Worm (Caenorhabditis elegans) whole organism, young adult: Measurements from ENCODE around the gene M03A1.3.

Experiments used
- C17E4.6 ChIP-seq: fragments of 200-800 bp; sonication (Bioruptor generic); IDR thresholded peaks from 2 replicates; pipeline ENCODE4 v1.3.6; 2022; ENCODE audit warnings: missing genetic modification reagents, missing genetic modification characterization, missing compliant biosample characterization
- F52B5.7 ChIP-seq: sonication (generic microtip); optimal IDR thresholded peaks from 2 replicates; lab custom pipeline; 2016; ENCODE audit warnings: mild to moderate bottlenecking, missing genetic modification characterization, missing compliant biosample characterization
- F55B11.4 ChIP-seq: sonication (generic microtip); optimal IDR thresholded peaks from 2 replicates; lab custom pipeline; 2016; ENCODE audit warnings: missing compliant biosample characterization, missing genetic modification characterization, borderline replicate concordance; ENCODE audit not compliant: insufficient read depth
- K12H6.12 ChIP-seq: fragments of 200-800 bp; sonication (Bioruptor generic); optimal IDR thresholded peaks from 2 replicates; lab custom pipeline; 2018; ENCODE audit warnings: mild to moderate bottlenecking, missing genetic modification characterization, missing compliant biosample characterization
- T07F8.4 ChIP-seq: sonication (generic microtip); optimal IDR thresholded peaks from 2 replicates; lab custom pipeline; 2016; ENCODE audit warnings: mild to moderate bottlenecking, missing genetic modification characterization, moderate library complexity, missing compliant biosample characterization
- Y56A3A.18 ChIP-seq: fragments of 200-800 bp; sonication (Bioruptor generic); IDR thresholded peaks from 2 replicates; pipeline ENCODE4 v1.3.6; 2022; ENCODE audit warnings: missing genetic modification reagents, missing genetic modification characterization, missing compliant biosample characterization
- akir-1 ChIP-seq: fragments of 200-800 bp; sonication (Bioruptor generic); optimal IDR thresholded peaks from 2 replicates; lab custom pipeline; 2018; ENCODE audit warnings: mild to moderate bottlenecking, missing genetic modification characterization, moderate library complexity, missing compliant biosample characterization
- aptf-2 ChIP-seq: fragments of 200-800 bp; sonication (Bioruptor generic); conservative IDR thresholded peaks from 2 replicates; pipeline ENCODE4 v1.3.6; 2022; ENCODE audit warnings: missing genetic modification reagents, missing genetic modification characterization, missing compliant biosample characterization
- attf-5 ChIP-seq: fragments of 200-800 bp; sonication (Bioruptor generic); optimal IDR thresholded peaks from 2 replicates; lab custom pipeline; 2018; ENCODE audit warnings: mild to moderate bottlenecking, missing genetic modification characterization, missing compliant biosample characterization
- attf-6 ChIP-seq: fragments of 200-800 bp; sonication (Bioruptor generic); IDR thresholded peaks from 2 replicates; pipeline ENCODE4 v1.3.6; 2022; ENCODE audit warnings: missing genetic modification reagents, missing genetic modification characterization, missing compliant biosample characterization
- bed-2 ChIP-seq: fragments of 200-800 bp; sonication (Bioruptor generic); IDR thresholded peaks from 2 replicates; pipeline ENCODE4 v1.3.6; 2022; ENCODE audit warnings: missing genetic modification reagents, missing genetic modification characterization, missing compliant biosample characterization
- cebp-1 ChIP-seq, 2 experiments: fragments of 200-800 bp in 1 of 2; sonication (Bioruptor generic) in 1 of 2; sonication (generic microtip) in 1 of 2; IDR thresholded peaks in 1 of 2; optimal IDR thresholded peaks in 1 of 2; 2 replicates each; pipeline versions ENCODE4 v1.3.6 to Lab custom; 2017 to 2022; ENCODE audit warnings: missing compliant biosample characterization in 2 of 2, missing genetic modification characterization in 2 of 2, mild to moderate bottlenecking in 1 of 2, missing genetic modification reagents in 1 of 2, moderate library complexity in 1 of 2
- cebp-2 ChIP-seq: fragments of 200-800 bp; sonication (Bioruptor generic); IDR thresholded peaks from 2 replicates; pipeline ENCODE4 v1.3.6; 2022; ENCODE audit warnings: missing genetic modification characterization, missing compliant biosample characterization
- ceh-100 ChIP-seq: fragments of 200-800 bp; sonication (Bioruptor generic); IDR thresholded peaks from 2 replicates; pipeline ENCODE4 v1.3.6; 2022; ENCODE audit warnings: missing genetic modification reagents, missing genetic modification characterization, missing compliant biosample characterization
- ceh-40 ChIP-seq: fragments of 200-800 bp; sonication (Bioruptor generic); IDR thresholded peaks from 2 replicates; pipeline ENCODE4 v1.3.6; 2022; ENCODE audit warnings: missing genetic modification characterization, missing compliant biosample characterization
- ceh-91 ChIP-seq: fragments of 200-800 bp; sonication (Bioruptor generic); IDR thresholded peaks from 2 replicates; pipeline ENCODE4 v1.3.6; 2022; ENCODE audit warnings: missing genetic modification reagents, missing genetic modification characterization, missing compliant biosample characterization
- dpl-1 ChIP-seq: fragments of 150-350 bp; optimal IDR thresholded peaks from 2 replicates; lab custom pipeline; 2014; ENCODE audit warnings: missing biosample characterization, missing genetic modification reagents, missing genetic modification characterization
- efl-1 ChIP-seq: fragments of 150-350 bp; optimal IDR thresholded peaks from 2 replicates; lab custom pipeline; 2014; ENCODE audit warnings: missing biosample characterization, missing genetic modification reagents, missing genetic modification characterization
- egl-18 ChIP-seq: fragments of 200-800 bp; sonication (Bioruptor generic); IDR thresholded peaks from 2 replicates; pipeline ENCODE4 v1.3.6; 2022; ENCODE audit warnings: missing genetic modification reagents, missing genetic modification characterization, missing compliant biosample characterization
- egrh-3 ChIP-seq: fragments of 200-800 bp; sonication (Bioruptor generic); IDR thresholded peaks from 2 replicates; pipeline ENCODE4 v1.3.6; 2022; ENCODE audit warnings: missing genetic modification reagents, missing genetic modification characterization, missing compliant biosample characterization
- gei-17 ChIP-seq: fragments of 200-800 bp; sonication (Bioruptor generic); optimal IDR thresholded peaks from 2 replicates; lab custom pipeline; 2018; ENCODE audit warnings: mild to moderate bottlenecking, missing genetic modification characterization, missing compliant biosample characterization
- hlh-26 ChIP-seq: fragments of 200-800 bp; sonication (Bioruptor generic); conservative IDR thresholded peaks from 2 replicates; pipeline ENCODE4 v1.3.6; 2022; ENCODE audit warnings: missing genetic modification reagents, missing genetic modification characterization, missing compliant biosample characterization
- hrde-1 ChIP-seq: sonication (generic microtip); optimal IDR thresholded peaks from 2 replicates; lab custom pipeline; 2016; ENCODE audit warnings: missing genetic modification characterization, mild to moderate bottlenecking, missing compliant biosample characterization, moderate library complexity, missing genotype, missing genetic modification reagents, borderline replicate concordance
- lin-26 ChIP-seq: fragments of 200-800 bp; sonication (Bioruptor generic); IDR thresholded peaks from 2 replicates; pipeline ENCODE4 v1.3.6; 2022; ENCODE audit warnings: missing genetic modification reagents, missing genetic modification characterization, missing compliant biosample characterization
- lin-40 ChIP-seq: sonication (generic microtip); optimal IDR thresholded peaks from 2 replicates; lab custom pipeline; 2016; ENCODE audit warnings: missing genetic modification characterization, mild to moderate bottlenecking, missing compliant biosample characterization, missing genotype, missing genetic modification reagents
- lsl-1 ChIP-seq: fragments of 200-800 bp; sonication (Bioruptor generic); optimal IDR thresholded peaks from 2 replicates; lab custom pipeline; 2018; ENCODE audit warnings: mild to moderate bottlenecking, missing genetic modification characterization, moderate library complexity, missing compliant biosample characterization
- madf-10 ChIP-seq: sonication (generic microtip); optimal IDR thresholded peaks from 2 replicates; lab custom pipeline; 2016; ENCODE audit warnings: mild to moderate bottlenecking, missing genetic modification characterization, missing compliant biosample characterization
- madf-6 ChIP-seq: fragments of 200-800 bp; sonication (Bioruptor generic); IDR thresholded peaks from 2 replicates; pipeline ENCODE4 v1.3.6; 2022; ENCODE audit warnings: missing genetic modification reagents, missing genetic modification characterization, missing compliant biosample characterization
- madf-8 ChIP-seq: fragments of 200-800 bp; sonication (Bioruptor generic); conservative IDR thresholded peaks from 2 replicates; pipeline ENCODE4 v1.3.6; 2022; ENCODE audit warnings: missing genetic modification reagents, missing genetic modification characterization, missing compliant biosample characterization
- mes-4 ChIP-seq: sonication (generic microtip); optimal IDR thresholded peaks from 2 replicates; lab custom pipeline; 2016; ENCODE audit warnings: missing genotype, missing genetic modification characterization, missing compliant biosample characterization
- mxl-1 ChIP-seq: sonication (generic microtip); optimal IDR thresholded peaks from 2 replicates; lab custom pipeline; 2016; ENCODE audit warnings: missing genetic modification characterization, missing compliant biosample characterization
- nfya-2 ChIP-seq: fragments of 200-800 bp; sonication (Bioruptor generic); IDR thresholded peaks from 2 replicates; pipeline ENCODE4 v1.3.6; 2022; ENCODE audit warnings: missing genetic modification reagents, missing genetic modification characterization, missing compliant biosample characterization
- rcor-1 ChIP-seq: fragments of 200-800 bp; sonication (Bioruptor generic); IDR thresholded peaks from 2 replicates; pipeline ENCODE4 v1.3.6; 2022; ENCODE audit warnings: missing genetic modification reagents, missing genetic modification characterization, missing compliant biosample characterization
- rec-8 ChIP-seq, 2 experiments: sonication (generic microtip); optimal IDR thresholded peaks; 2 replicates each; lab custom pipeline; 2016; ENCODE audit warnings: mild to moderate bottlenecking in 2 of 2, missing genetic modification characterization in 2 of 2, missing genetic modification reagents in 2 of 2, missing genotype in 2 of 2, missing biosample characterization in 1 of 2, missing compliant biosample characterization in 1 of 2, moderate library complexity in 1 of 2
- snpc-1.3 ChIP-seq: sonication (generic microtip); optimal IDR thresholded peaks from 2 replicates; lab custom pipeline; 2017; ENCODE audit warnings: missing genetic modification characterization, mild to moderate bottlenecking, missing compliant biosample characterization, antibody characterized with exemption, moderate library complexity, missing genotype, missing genetic modification reagents; ENCODE audit not compliant: insufficient read depth
- xnd-1 ChIP-seq: sonication (generic microtip); optimal IDR thresholded peaks from 2 replicates; lab custom pipeline; 2016; ENCODE audit warnings: missing genotype, missing genetic modification reagents, missing genetic modification characterization, missing compliant biosample characterization
- zfh-2 ChIP-seq: fragments of 200-800 bp; sonication (Bioruptor generic); conservative IDR thresholded peaks from 2 replicates; pipeline ENCODE4 v1.3.6; 2022; ENCODE audit warnings: missing genetic modification reagents, missing genetic modification characterization, missing compliant biosample characterization
- ztf-18 ChIP-seq: sonication (generic microtip); optimal IDR thresholded peaks from 2 replicates; lab custom pipeline; 2016; ENCODE audit warnings: missing genotype, mild to moderate bottlenecking, missing genetic modification characterization, missing compliant biosample characterization
- ztf-26 ChIP-seq: sonication (generic microtip); optimal IDR thresholded peaks from 2 replicates; lab custom pipeline; 2017; ENCODE audit warnings: missing genetic modification characterization, missing compliant biosample characterization

M03A1.3 gene

ce11 chrII:4518300-4518907 is 39.2 kb upstream of the M03A1.3 start, which contains the start of gene hlh-1:
hlh-1 (plus strand) TSS chrII:4518574.
- TF ChIP-seq K12H6.12 (tag; lab: Kevin White, UChicago) (peak; percentile 3), ceh-40 (GFP tag; lab: Robert Waterston, UW) (no peak), rec-8 (tag; optimal IDR thresholded peaks at IDR 0.05; lab: Kevin White, UChicago) (no peak)

- no peak for TF ChIP-seq bed-2 (GFP tag; lab: Robert Waterston, UW)
- 0 out of 2 replicates have a peak, but pooled peaks have one; percentile 4 for TF ChIP-seq zfh-2 (GFP tag; lab: Robert Waterston, UW)
- no peak for TF ChIP-seq egrh-3 (GFP tag; lab: Robert Waterston, UW)
Observed at ce11 chrII:4519976-4520594, 37.5 kb upstream of the M03A1.3 start.

ce11 chrII:4523122-4523672 is 34.4 kb upstream of the M03A1.3 start, which contains the start of the genes B0304.4 and B0304.2:
B0304.4 (minus strand) TSS chrII:4523222.
B0304.2 (plus strand) TSS chrII:4523622.
- TF ChIP-seq lsl-1 (GFP tag; lab: Kevin White, UChicago) (peak; percentile 86), rec-8 (tag; optimal IDR thresholded peaks at IDR 0.05; lab: Kevin White, UChicago) (no peak)

ce11 chrII:4525185-4525584 is 32.4 kb upstream of the M03A1.3 start:
- TF ChIP-seq efl-1 (GFP tag; lab: Kevin White, UChicago): peak; percentile 59
- no peak for TF ChIP-seq C17E4.6 (GFP tag; lab: Robert Waterston, UW)
- TF ChIP-seq mes-4 (tag; lab: Kevin White, UChicago): no peak
- 0 out of 2 replicates have a peak, but pooled peaks have one; percentile 11 for TF ChIP-seq ceh-91 (GFP tag; lab: Robert Waterston, UW)
- TF ChIP-seq F55B11.4 (tag; lab: Kevin White, UChicago): no peak
- no peak for TF ChIP-seq gei-17 (GFP tag; lab: Kevin White, UChicago)
- TF ChIP-seq aptf-2: no peak
- no peak for TF ChIP-seq cebp-2
- TF ChIP-seq madf-6 (GFP tag; lab: Robert Waterston, UW): peak; percentile 81
- TF ChIP-seq lin-26 (GFP tag; lab: Robert Waterston, UW): no peak
- TF ChIP-seq akir-1 (GFP tag; lab: Kevin White, UChicago): no peak
- no peak for TF ChIP-seq ceh-100 (GFP tag; lab: Robert Waterston, UW)
- no peak for TF ChIP-seq attf-6
- TF ChIP-seq xnd-1 (tag; lab: Kevin White, UChicago): peak; percentile 41
- TF ChIP-seq lin-40 (tag; lab: Kevin White, UChicago): no peak
- TF ChIP-seq Y56A3A.18: no peak
- TF ChIP-seq madf-10 (tag; lab: Kevin White, UChicago): no peak
- no peak for TF ChIP-seq rcor-1
- peak; percentile 62 for TF ChIP-seq madf-8 (GFP tag; lab: Robert Waterston, UW)
- TF ChIP-seq dpl-1: no peak

- no peak for TF ChIP-seq hrde-1 (tag; lab: Kevin White, UChicago)
- TF ChIP-seq T07F8.4: no peak
- no peak for TF ChIP-seq Y56A3A.18
- no peak for TF ChIP-seq snpc-1.3 (tag; lab: Kevin White, UChicago)
- TF ChIP-seq F52B5.7 (tag; lab: Kevin White, UChicago): no peak
- TF ChIP-seq mxl-1 (tag; lab: Kevin White, UChicago): no peak
- TF ChIP-seq nfya-2 (GFP tag; lab: Robert Waterston, UW): no peak
- TF ChIP-seq attf-5 (GFP tag; lab: Kevin White, UChicago): no peak
- no peak for TF ChIP-seq egl-18 (GFP tag; lab: Robert Waterston, UW)
- TF ChIP-seq ztf-18 (tag; lab: Kevin White, UChicago): no peak
- no peak for TF ChIP-seq cebp-1 (GFP tag; IDR thresholded peaks at IDR 0.05; lab: Robert Waterston, UW)
- no peak for TF ChIP-seq cebp-1 (tag; optimal IDR thresholded peaks at IDR 0.05; lab: Kevin White, UChicago)
- TF ChIP-seq hlh-26: no peak
- TF ChIP-seq bed-2 (GFP tag; lab: Robert Waterston, UW): no peak
- no peak for TF ChIP-seq ztf-26 (tag; lab: Kevin White, UChicago)
Observed at ce11 chrII:4527800-4528199, 29.8 kb upstream of the M03A1.3 start, which contains the start of gene sra-35. sra-35 (minus strand) TSS chrII:4527900.
